Fruit fly (Drosophila melanogaster): ENCODE results near the gene Diap1.

Gene Diap1

dm6 chr3L:16048086-16048485 is 2.7 kb downstream of the Diap1 start (continued):
- TF ChIP-seq CG12071 (GFP tag; optimal IDR thresholded peaks at IDR 0.05) (peak; percentile 23), Dip3 (GFP tag; optimal IDR thresholded peaks at IDR 0.05) (peak; percentile 49), bowl (GFP tag; IDR thresholded peaks at IDR 0.05) (no peak), CG9727 (GFP tag; optimal IDR thresholded peaks at IDR 0.05) (peak; percentile 24), CG12659 (GFP tag; optimal IDR thresholded peaks at IDR 0.05) (peak; percentile 43), HHEX (GFP tag; optimal IDR thresholded peaks at IDR 0.05) (peak; percentile 46), stc (GFP tag; IDR thresholded peaks at IDR 0.05) (peak; percentile 26; the same call in 1 of the 2 replicates), CG14860 (GFP tag; IDR thresholded peaks at IDR 0.05; ENCODE audit: partially characterized antibody) (no peak), CG11456 (GFP tag; IDR thresholded peaks at IDR 0.05) (0 out of 3 replicates have a peak, but pooled peaks have one; percentile 63), CG15601 (tag; optimal IDR thresholded peaks at IDR 0.05) (no peak), Nf-YA (GFP tag; IDR thresholded peaks at IDR 0.05) (no peak), Sox100B (GFP tag; optimal IDR thresholded peaks at IDR 0.05) (no peak), E2f2 (GFP tag; IDR thresholded peaks at IDR 0.05) (peak; percentile 36; the same call in 1 of the 2 replicates), Dek (tag; optimal IDR thresholded peaks at IDR 0.05) (peak; percentile 48), CG15073 (GFP tag; optimal IDR thresholded peaks at IDR 0.05) (no peak), CG13424 (tag; optimal IDR thresholded peaks at IDR 0.05) (peak; percentile 60), croc (GFP tag; conservative IDR thresholded peaks at IDR 0.05) (no peak), CG31365 (tag; optimal IDR thresholded peaks at IDR 0.05) (no peak), trem (tag; optimal IDR thresholded peaks at IDR 0.05) (no peak), lmd (GFP tag; IDR thresholded peaks at IDR 0.05) (peak; percentile 72), CG6175 (GFP tag; IDR thresholded peaks at IDR 0.05) (0 out of 3 replicates have a peak, but pooled peaks have one; percentile 67), CG1603 (tag; optimal IDR thresholded peaks at IDR 0.05) (peak; percentile 16), esg (GFP tag; conservative IDR thresholded peaks at IDR 0.05) (peak; percentile 59), CG16779 (GFP tag; IDR thresholded peaks at IDR 0.05) (0 out of 2 replicates have a peak, but pooled peaks have one; percentile 54), ap (GFP tag; IDR thresholded peaks at IDR 0.05) (no peak), odd (GFP tag; optimal IDR thresholded peaks at IDR 0.05) (no peak), unc-4 (GFP tag; IDR thresholded peaks at IDR 0.05; ENCODE audit: partially characterized antibody) (no peak), CG10366 (GFP tag; IDR thresholded peaks at IDR 0.05) (peak; percentile 41), zen (tag; optimal IDR thresholded peaks at IDR 0.05) (no peak), CG3065 (GFP tag; optimal IDR thresholded peaks at IDR 0.05) (no peak), CG13894 (tag; optimal IDR thresholded peaks at IDR 0.05) (peak; percentile 68), mam (GFP tag; optimal IDR thresholded peaks at IDR 0.05) (peak; percentile 19), Deaf1 (tag; optimal IDR thresholded peaks at IDR 0.05) (peak; percentile 4), CG7928 (GFP tag; optimal IDR thresholded peaks at IDR 0.05) (no peak), Side (GFP tag; optimal IDR thresholded peaks at IDR 0.05) (peak; percentile 1), CG33213 (GFP tag; optimal IDR thresholded peaks at IDR 0.05) (no peak), wek (GFP tag; optimal IDR thresholded peaks at IDR 0.05) (no peak), PHDP (tag; optimal IDR thresholded peaks at IDR 0.05) (peak; percentile 47), Antp (GFP tag; optimal IDR thresholded peaks at IDR 0.05) (peak; percentile 27), HLH54F (GFP tag; optimal IDR thresholded peaks at IDR 0.05) (peak; percentile 45), tin (GFP tag; optimal IDR thresholded peaks at IDR 0.05) (peak; percentile 17), fu2 (GFP tag; optimal IDR thresholded peaks at IDR 0.05) (peak; percentile 18), luna (GFP tag; optimal IDR thresholded peaks at IDR 0.05) (no peak), h (optimal IDR thresholded peaks at IDR 0.05) (no peak), chn (GFP tag; optimal IDR thresholded peaks at IDR 0.05) (no peak), Poxn (GFP tag; IDR thresholded peaks at IDR 0.05) (no peak), dan (GFP tag; IDR thresholded peaks at IDR 0.05) (no peak), Hsf (GFP tag; optimal IDR thresholded peaks at IDR 0.05) (peak; percentile 32), abd-A (tag; optimal IDR thresholded peaks at IDR 0.05) (no peak), CG43689 (GFP tag; IDR thresholded peaks at IDR 0.05) (peak; percentile 48), CG3281 (GFP tag; optimal IDR thresholded peaks at IDR 0.05) (peak; percentile 66), wdn (GFP tag; IDR thresholded peaks at IDR 0.05) (peak; percentile 40; the same call in 1 of the 2 replicates)
